Fruit fly (Drosophila melanogaster): ENCODE data around the gene CG14949.
A peak's percentile ranks its signal among the peaks of the same experiment; 100 is the strongest.

Gene CG14949

dm6 chr3L:2643324-2643723 lies at the start of gene CG14949:
Gene CG14949, minus strand, starts transcription at chr3L:2643424.
- no peak for TF ChIP-seq pan (optimal IDR thresholded peaks at IDR 0.05)
- TF ChIP-seq Dll (optimal IDR thresholded peaks at IDR 0.05), result no peak
- no peak for TF ChIP-seq CG8478 (optimal IDR thresholded peaks at IDR 0.05)
- no peak for TF ChIP-seq psq (optimal IDR thresholded peaks at IDR 0.05)
- no peak for TF ChIP-seq usp (GFP tag; optimal IDR thresholded peaks at IDR 0.05)
- no peak for TF ChIP-seq EcR (GFP tag; optimal IDR thresholded peaks at IDR 0.05)

- TF ChIP-seq EcR (GFP tag; optimal IDR thresholded peaks at IDR 0.05), result no peak
- TF ChIP-seq usp (GFP tag; optimal IDR thresholded peaks at IDR 0.05), result no peak
- no peak for TF ChIP-seq psq (optimal IDR thresholded peaks at IDR 0.05)
- no peak for TF ChIP-seq CG8478 (optimal IDR thresholded peaks at IDR 0.05)
- TF ChIP-seq pan (optimal IDR thresholded peaks at IDR 0.05), result no peak
- no peak for TF ChIP-seq Dll (optimal IDR thresholded peaks at IDR 0.05)
Observed at dm6 chr3L:2661322-2661721, 18.1 kb upstream of the CG14949 start, which contains the start of gene CG33234. Gene CG33234, plus strand, starts transcription at chr3L:2661622.

- no peak for TF ChIP-seq pan (optimal IDR thresholded peaks at IDR 0.05)
- TF ChIP-seq EcR (GFP tag; optimal IDR thresholded peaks at IDR 0.05), result no peak
- no peak for TF ChIP-seq Dll (optimal IDR thresholded peaks at IDR 0.05)
- TF ChIP-seq CG8478 (optimal IDR thresholded peaks at IDR 0.05), result no peak
- TF ChIP-seq usp (GFP tag; optimal IDR thresholded peaks at IDR 0.05), result no peak
- no peak for TF ChIP-seq psq (optimal IDR thresholded peaks at IDR 0.05)
Observed at dm6 chr3L:2659339-2659738, 16.1 kb upstream of the CG14949 start, which contains the start of gene CG33233. Gene CG33233, plus strand, starts transcription at chr3L:2659639.

dm6 chr3L:2651800-2652199 lies 8.6 kb upstream of the CG14949 start, which contains the start of the genes ProRS-m, CG42304 and Snup:
Gene ProRS-m, minus strand, starts transcription at chr3L:2651850.
Gene CG42304, plus strand, starts transcription at chr3L:2652088.
Gene Snup, plus strand, starts transcription at chr3L:2652088.
- TF ChIP-seq pan (optimal IDR thresholded peaks at IDR 0.05), result no peak
- no peak for TF ChIP-seq psq (optimal IDR thresholded peaks at IDR 0.05)
- TF ChIP-seq Dll (optimal IDR thresholded peaks at IDR 0.05), result no peak
- TF ChIP-seq usp (GFP tag; optimal IDR thresholded peaks at IDR 0.05), result no peak
- TF ChIP-seq CG8478 (optimal IDR thresholded peaks at IDR 0.05), result no peak
- no peak for TF ChIP-seq EcR (GFP tag; optimal IDR thresholded peaks at IDR 0.05)

- TF ChIP-seq usp (GFP tag; optimal IDR thresholded peaks at IDR 0.05) (no peak), EcR (GFP tag; optimal IDR thresholded peaks at IDR 0.05) (no peak), Dll (optimal IDR thresholded peaks at IDR 0.05) (no peak), CG8478 (optimal IDR thresholded peaks at IDR 0.05) (no peak), psq (optimal IDR thresholded peaks at IDR 0.05) (no peak), pan (optimal IDR thresholded peaks at IDR 0.05) (no peak)
Observed at dm6 chr3L:2647523-2648378, 4.5 kb upstream of the CG14949 start, which contains the start of gene CG1246. Gene CG1246, plus strand, starts transcription at chr3L:2648048.

dm6 chr3L:2645068-2645467 lies 1.8 kb upstream of the CG14949 start, which contains the start of gene CG1143:
Gene CG1143, plus strand, starts transcription at chr3L:2645368.
- TF ChIP-seq pan (optimal IDR thresholded peaks at IDR 0.05), result no peak
- no peak for TF ChIP-seq EcR (GFP tag; optimal IDR thresholded peaks at IDR 0.05)
- TF ChIP-seq CG8478 (optimal IDR thresholded peaks at IDR 0.05), result no peak
- no peak for TF ChIP-seq usp (GFP tag; optimal IDR thresholded peaks at IDR 0.05)
- no peak for TF ChIP-seq psq (optimal IDR thresholded peaks at IDR 0.05)
- TF ChIP-seq Dll (optimal IDR thresholded peaks at IDR 0.05), result no peak

dm6 chr3L:2636023-2636968 lies 6.9 kb downstream of the CG14949 start:
- TF ChIP-seq CG8478 (optimal IDR thresholded peaks at IDR 0.05), result no peak
- TF ChIP-seq pan (optimal IDR thresholded peaks at IDR 0.05), result no peak
- no peak for TF ChIP-seq usp (GFP tag; optimal IDR thresholded peaks at IDR 0.05)
- TF ChIP-seq EcR (GFP tag; optimal IDR thresholded peaks at IDR 0.05), result no peak
- TF ChIP-seq Dll (optimal IDR thresholded peaks at IDR 0.05), result no peak
- TF ChIP-seq psq (optimal IDR thresholded peaks at IDR 0.05), result no peak

- TF ChIP-seq EcR (GFP tag; optimal IDR thresholded peaks at IDR 0.05) (no peak), Dll (optimal IDR thresholded peaks at IDR 0.05) (peak; percentile 55)
Observed at dm6 chr3L:2634929-2635799, 8.1 kb downstream of the CG14949 start.

- TF ChIP-seq Dll (optimal IDR thresholded peaks at IDR 0.05) (peak; percentile 63), pan (optimal IDR thresholded peaks at IDR 0.05) (no peak), psq (optimal IDR thresholded peaks at IDR 0.05) (peak; percentile 67), EcR (GFP tag; optimal IDR thresholded peaks at IDR 0.05) (no peak)
Observed at dm6 chr3L:2632763-2633100, 10.5 kb downstream of the CG14949 start.

dm6 chr3L:2632048-2632762 lies 11.0 kb downstream of the CG14949 start:
- TF ChIP-seq usp (GFP tag; optimal IDR thresholded peaks at IDR 0.05), result no peak
- TF ChIP-seq pan (optimal IDR thresholded peaks at IDR 0.05), result no peak
- no peak for TF ChIP-seq CG8478 (optimal IDR thresholded peaks at IDR 0.05)
- no peak for TF ChIP-seq EcR (GFP tag; optimal IDR thresholded peaks at IDR 0.05)
- no peak for TF ChIP-seq psq (optimal IDR thresholded peaks at IDR 0.05)
- TF ChIP-seq Dll (optimal IDR thresholded peaks at IDR 0.05), result no peak
